Fruit fly (Drosophila melanogaster): ENCODE results near the gene U2af38.

- TF ChIP-seq CG1602 (GFP tag; optimal IDR thresholded peaks at IDR 0.05) (peak; percentile 38), CG15601 (tag; optimal IDR thresholded peaks at IDR 0.05) (peak; percentile 60), CG3407 (GFP tag; optimal IDR thresholded peaks at IDR 0.05) (no peak), CG13775 (GFP tag; optimal IDR thresholded peaks at IDR 0.05) (peak; percentile 43), fd96Cb (tag; optimal IDR thresholded peaks at IDR 0.05) (no peak), CG4617 (GFP tag; optimal IDR thresholded peaks at IDR 0.05; ENCODE audit: borderline replicate concordance) (peak; percentile 29), CG13894 (tag; optimal IDR thresholded peaks at IDR 0.05) (peak; percentile 60), Sox100B (GFP tag; optimal IDR thresholded peaks at IDR 0.05) (no peak), CG6854 (GFP tag; optimal IDR thresholded peaks at IDR 0.05) (peak; percentile 4), Hr78 (GFP tag; optimal IDR thresholded peaks at IDR 0.05) (no peak), row (GFP tag; IDR thresholded peaks at IDR 0.05) (peak; percentile 79), Elba2 (GFP tag; optimal IDR thresholded peaks at IDR 0.05) (no peak), Poxn (GFP tag; IDR thresholded peaks at IDR 0.05) (no peak)
Observed at dm6 chr2L:305646-306045, 11.2 kb upstream of the U2af38 start, which contains the start of gene Plc21C.
